Worm (Caenorhabditis elegans): ENCODE results near the gene K12H4.3.

- no peak for TF ChIP-seq ama-1 (optimal IDR thresholded peaks at IDR 0.05)
- TF ChIP-seq hmbx-1 (tag; optimal IDR thresholded peaks at IDR 0.05) = no peak
- no peak for TF ChIP-seq ets-7 (tag; optimal IDR thresholded peaks at IDR 0.05)
- no peak for TF ChIP-seq tra-4 (tag; optimal IDR thresholded peaks at IDR 0.05)
- TF ChIP-seq F13C5.2 (tag; optimal IDR thresholded peaks at IDR 0.05) = no peak
Measured at ce11 chrIII:7997447-7998046, 48.3 kb upstream of the K12H4.3 start.

All from whole organism, early embryonic.